Worm (Caenorhabditis elegans): Measurements from ENCODE around the gene F12A10.8.

ce11 chrII:5478318-5478717, 22.5 kb downstream of the F12A10.8 start, which contains the start of gene F56D1.1:
- TF ChIP-seq Y55F3AM.14 (GFP tag; optimal IDR thresholded peaks at IDR 0.05): no peak
- no peak for TF ChIP-seq snpc-4 (tag; optimal IDR thresholded peaks at IDR 0.05)
- no peak for TF ChIP-seq lin-39 (tag; optimal IDR thresholded peaks at IDR 0.05)
- TF ChIP-seq nhr-23 (tag; optimal IDR thresholded peaks at IDR 0.05): no peak
